Fruit fly (Drosophila melanogaster): ENCODE measurements around the gene CG42340.

The CG42340 gene

DNA sequence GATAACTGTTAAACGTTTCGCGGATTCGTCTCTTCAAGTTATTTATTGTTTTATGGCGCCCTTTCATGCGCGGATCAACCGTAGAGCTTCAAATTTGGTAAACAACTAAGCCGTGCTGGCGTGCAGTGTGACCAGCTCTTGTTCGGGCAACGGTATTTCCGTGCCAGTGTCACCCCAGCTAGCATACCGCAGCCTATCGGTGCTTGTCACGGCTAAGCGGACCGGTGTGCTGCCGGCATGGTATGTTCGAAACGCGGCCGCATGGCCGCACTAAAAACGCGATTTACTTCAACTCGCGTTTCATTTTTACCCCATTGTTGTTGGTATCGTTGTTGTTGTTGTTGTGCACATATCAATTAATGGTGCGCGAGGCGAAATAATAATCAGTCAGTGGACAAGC is at the start of gene CG42340, which contains the start of gene CG3918:
Gene CG42340, minus strand, starts transcription at position 107 of the 400 bp plus-strand sequence.
Gene CG3918, plus strand, starts transcription at position 248 of the 400 bp plus-strand sequence.
- no peak for TF ChIP-seq CG17801 (GFP tag; optimal IDR thresholded peaks at IDR 0.05; ENCODE audit: partially characterized antibody)

DNA sequence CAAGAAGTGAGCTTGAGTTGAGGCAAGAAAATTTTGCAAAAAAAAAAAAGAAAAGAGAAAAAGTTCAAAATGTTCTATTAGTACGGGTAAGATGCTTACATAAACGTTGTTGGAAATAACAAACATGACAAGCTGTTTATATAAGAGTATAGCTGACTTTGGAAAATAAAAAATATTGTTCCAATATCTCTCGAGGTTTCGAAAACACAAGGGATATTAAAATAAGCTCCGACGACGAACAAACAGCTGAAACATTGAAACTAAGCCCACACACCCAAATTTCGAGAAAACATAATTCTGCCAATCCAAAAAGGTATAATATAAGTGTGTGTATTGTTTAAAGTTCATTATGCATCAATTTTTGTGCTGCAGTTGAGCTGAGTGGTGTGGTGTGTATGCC is 49.7 kb upstream of the CG42340 start:
- TF ChIP-seq CG17801 (GFP tag; optimal IDR thresholded peaks at IDR 0.05; ENCODE audit: partially characterized antibody), result no peak

- TF ChIP-seq CG17801 (GFP tag; optimal IDR thresholded peaks at IDR 0.05; ENCODE audit: partially characterized antibody), result no peak
These were observed 47.3 kb upstream of the CG42340 start for dm6 chrX:6571234-6571915.

DNA sequence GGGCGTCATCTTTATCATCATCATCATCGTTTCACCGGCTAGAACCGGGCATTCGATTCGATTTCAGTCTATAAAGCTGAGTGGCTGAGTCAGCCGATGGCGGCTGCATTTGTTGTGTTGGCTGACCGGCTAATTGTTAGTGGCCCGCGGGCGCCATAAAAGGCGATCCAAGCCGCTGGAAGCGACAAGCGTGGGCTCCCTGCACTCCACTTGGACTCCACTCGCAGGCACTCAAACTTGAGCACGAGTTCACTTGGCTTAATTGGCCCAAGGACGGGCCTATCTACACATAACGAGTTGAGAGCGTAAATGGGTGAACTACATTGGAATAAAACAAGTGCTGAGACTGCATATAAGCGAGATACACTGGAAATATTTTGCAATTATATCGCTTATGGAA is 27.3 kb upstream of the CG42340 start:
- no peak for TF ChIP-seq CG17801 (GFP tag; optimal IDR thresholded peaks at IDR 0.05; ENCODE audit: partially characterized antibody)

DNA sequence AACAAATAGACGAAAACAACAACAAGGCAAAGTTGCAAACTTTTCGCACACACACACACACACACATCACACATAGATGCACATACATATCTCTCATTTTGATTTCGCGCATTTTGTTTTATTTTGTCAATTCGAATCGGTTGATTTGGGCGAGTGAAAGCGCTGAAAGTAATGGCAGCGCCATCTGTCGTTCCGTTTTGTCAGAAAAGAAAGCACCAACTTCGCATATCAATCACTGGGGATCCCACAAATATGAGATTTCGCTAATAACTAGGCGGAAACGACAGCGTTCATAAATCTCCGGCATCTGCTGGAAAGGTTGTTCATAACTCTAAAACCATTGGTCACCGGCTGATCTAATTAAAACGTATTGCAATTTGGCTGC is 26.0 kb upstream of the CG42340 start:
- TF ChIP-seq CG17801 (GFP tag; optimal IDR thresholded peaks at IDR 0.05; ENCODE audit: partially characterized antibody), result no peak

- peak; percentile 84 for TF ChIP-seq CG17801 (GFP tag; optimal IDR thresholded peaks at IDR 0.05; ENCODE audit: partially characterized antibody)
These were observed 25.4 kb upstream of the CG42340 start for dm6 chrX:6549428-6550117.

dm6 chrX:6546970-6547369 is 22.8 kb upstream of the CG42340 start:
- TF ChIP-seq CG17801 (GFP tag; optimal IDR thresholded peaks at IDR 0.05; ENCODE audit: partially characterized antibody), result no peak

DNA sequence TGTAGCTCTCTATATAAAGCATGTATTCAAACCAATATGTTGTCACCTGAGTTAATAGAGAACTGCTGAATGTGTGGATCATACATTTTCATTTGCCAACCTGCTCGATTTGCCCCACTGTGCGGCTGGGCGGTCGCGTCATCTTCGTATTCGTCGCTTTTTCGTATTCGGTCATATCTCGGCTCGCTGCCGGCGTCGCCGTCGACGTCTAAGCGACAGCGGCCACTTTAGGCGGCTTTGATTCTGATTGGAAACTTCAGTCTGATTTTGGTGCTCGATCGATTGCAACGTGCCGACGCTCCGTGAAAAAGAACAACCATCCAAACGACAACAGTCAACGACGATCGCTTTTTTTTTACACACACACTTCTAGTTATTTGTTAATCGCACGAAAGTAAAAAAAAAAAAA is 21.7 kb upstream of the CG42340 start:
- peak; percentile 61 for TF ChIP-seq CG17801 (GFP tag; optimal IDR thresholded peaks at IDR 0.05; ENCODE audit: partially characterized antibody)

- TF ChIP-seq CG17801 (GFP tag; optimal IDR thresholded peaks at IDR 0.05; ENCODE audit: partially characterized antibody), result no peak
These were observed 19.5 kb upstream of the CG42340 start for dm6 chrX:6543569-6544173.

DNA sequence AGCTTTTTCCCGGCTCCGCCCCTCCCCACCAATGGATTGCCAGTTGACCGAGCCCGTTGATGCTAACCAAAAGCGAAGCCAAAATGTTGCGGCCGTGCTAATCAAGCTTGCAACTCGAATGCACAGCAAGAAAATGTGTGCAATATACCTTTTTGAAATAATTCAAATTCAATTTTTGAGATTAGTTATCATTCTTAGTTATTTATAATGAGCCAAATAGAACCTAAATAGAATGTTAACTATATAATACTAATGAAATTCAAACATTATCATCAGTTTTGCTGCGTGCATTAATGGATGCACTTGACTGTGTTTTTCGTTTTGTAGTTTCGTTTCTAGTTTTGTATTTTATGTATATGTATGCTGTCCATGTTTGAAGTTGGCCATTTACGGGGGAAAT is 18.2 kb upstream of the CG42340 start:
- TF ChIP-seq CG17801 (GFP tag; optimal IDR thresholded peaks at IDR 0.05; ENCODE audit: partially characterized antibody), result peak; percentile 1

DNA sequence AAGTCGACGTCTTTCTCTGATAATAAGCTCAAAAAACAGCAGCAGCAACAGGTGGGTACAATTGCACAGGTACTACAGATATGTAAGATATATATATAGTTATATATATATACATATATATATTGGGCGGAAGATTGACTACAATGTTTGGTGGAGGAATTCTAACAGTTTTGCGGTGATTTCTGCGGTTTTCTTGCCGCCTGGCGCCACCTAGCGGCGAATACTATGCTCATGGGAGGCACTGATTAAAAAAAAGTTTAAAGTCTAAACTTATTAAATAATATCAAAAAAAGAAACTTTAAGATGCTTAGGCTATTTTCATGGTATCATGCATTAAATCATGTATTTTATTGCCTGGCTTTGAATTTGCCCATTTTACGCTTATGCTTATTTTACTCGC is 17.2 kb upstream of the CG42340 start:
- no peak for TF ChIP-seq CG17801 (GFP tag; optimal IDR thresholded peaks at IDR 0.05; ENCODE audit: partially characterized antibody)

DNA sequence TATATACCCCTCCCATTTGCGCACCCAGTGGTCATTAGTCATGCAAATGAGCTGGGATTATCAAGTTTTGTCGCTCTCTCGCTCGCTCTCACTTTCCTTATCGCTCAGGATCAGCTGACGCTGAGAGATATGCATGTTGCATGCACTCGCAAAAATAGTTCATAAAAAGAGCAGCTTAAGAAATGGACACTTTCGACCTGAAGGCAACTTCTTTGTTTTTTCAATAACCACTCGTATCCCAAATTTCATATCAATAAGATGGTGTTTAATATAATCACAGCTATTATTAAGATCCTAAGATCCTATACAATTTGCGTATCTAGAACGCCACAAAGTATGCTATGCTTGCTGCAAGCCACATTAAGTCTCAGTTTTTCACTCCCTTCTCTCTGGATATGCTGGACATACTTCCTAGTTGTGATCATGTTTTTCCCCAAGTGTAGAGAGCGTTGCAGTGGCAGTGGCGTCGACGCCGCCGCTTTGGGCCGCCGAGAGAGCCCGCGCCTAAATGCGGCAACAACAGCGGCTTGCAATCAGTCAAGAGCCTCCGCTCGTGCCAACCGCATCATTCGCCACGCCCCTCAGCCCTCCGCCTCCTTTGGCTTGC is 16.2 kb upstream of the CG42340 start, which contains the start of gene CG34417:
Gene CG34417, plus strand, starts transcription at position 557 of the 607 bp plus-strand sequence.
- TF ChIP-seq CG17801 (GFP tag; optimal IDR thresholded peaks at IDR 0.05; ENCODE audit: partially characterized antibody), result no peak

DNA sequence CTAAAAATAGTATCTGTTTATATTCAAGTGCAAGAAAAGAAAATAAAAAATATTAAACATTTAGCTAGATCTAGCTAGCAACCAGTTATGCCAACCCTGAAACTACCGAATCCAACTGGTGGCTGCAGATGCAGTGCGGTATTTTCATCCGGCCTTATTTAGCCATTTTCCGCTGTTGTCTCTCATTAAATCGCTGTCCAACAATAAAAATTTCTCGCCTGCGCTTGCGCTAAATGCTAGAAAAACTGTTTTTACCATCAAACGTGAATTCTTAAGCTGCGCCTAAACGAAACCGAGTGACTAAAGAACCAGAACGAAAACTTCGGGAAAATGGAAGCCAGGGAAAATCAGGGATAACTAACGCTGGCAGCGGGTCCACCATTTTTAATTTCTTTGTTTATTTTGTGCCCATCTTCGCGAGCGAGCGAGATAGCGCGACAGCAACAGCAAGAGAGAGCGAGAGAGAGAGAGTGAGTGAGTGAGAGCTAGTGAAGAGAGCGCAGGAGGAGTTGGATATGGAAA is 9.8 kb upstream of the CG42340 start, which contains the start of gene dx:
Gene dx, plus strand, starts transcription at position 164 of the 522 bp plus-strand sequence.
- peak; percentile 55 for TF ChIP-seq CG17801 (GFP tag; optimal IDR thresholded peaks at IDR 0.05; ENCODE audit: partially characterized antibody)

DNA sequence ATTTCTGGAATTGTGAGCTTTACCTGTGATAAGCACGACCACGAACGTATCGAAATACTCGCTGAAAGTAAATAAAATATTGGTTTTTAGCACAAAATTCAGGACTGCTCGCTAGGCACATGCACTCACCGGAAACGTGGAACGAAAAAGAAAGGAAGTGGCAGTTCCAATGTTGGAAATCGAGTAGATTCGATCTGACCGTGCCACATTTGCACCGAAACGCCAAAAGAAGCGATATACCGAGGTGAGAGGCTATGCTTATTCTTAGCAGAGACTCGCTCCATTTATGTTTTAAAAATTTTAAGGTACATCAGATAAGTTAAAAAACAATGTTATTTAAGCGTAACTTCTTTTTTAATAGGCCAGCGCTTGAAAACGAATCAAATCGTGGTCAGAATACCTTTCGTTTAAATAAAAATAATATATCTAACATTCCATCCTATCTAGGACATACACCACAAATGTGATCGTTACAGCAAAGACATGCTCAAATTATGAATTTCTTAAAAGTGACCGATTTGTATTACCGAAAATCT is 9.0 kb upstream of the CG42340 start, which contains the start of gene RpL7A:
Gene RpL7A, minus strand, starts transcription at position 248 of the 536 bp plus-strand sequence.
- peak; percentile 73 for TF ChIP-seq CG17801 (GFP tag; optimal IDR thresholded peaks at IDR 0.05; ENCODE audit: partially characterized antibody)
